Worm (Caenorhabditis elegans) whole organism, L1 larva: ENCODE results near the gene D2096.6.

ENCODE experiments used
- C04F5.9 ChIP-seq: sonication (generic microtip); optimal IDR thresholded peaks from 2 replicates; lab custom pipeline; 2016; ENCODE audit warnings: missing genetic modification characterization, missing compliant biosample characterization
- C34B4.2 ChIP-seq: sonication (generic microtip); optimal IDR thresholded peaks from 2 replicates; lab custom pipeline; 2017; ENCODE audit warnings: mild to moderate bottlenecking, missing genetic modification characterization, missing compliant biosample characterization
- Y116A8C.19 ChIP-seq: sonication (generic microtip); optimal IDR thresholded peaks from 2 replicates; lab custom pipeline; 2016; ENCODE audit warnings: missing compliant biosample characterization, missing genetic modification characterization, borderline replicate concordance
- aha-1 ChIP-seq: fragments of 150-350 bp; optimal IDR thresholded peaks from 2 replicates; lab custom pipeline; 2014; ENCODE audit warnings: missing biosample characterization, missing genetic modification characterization
- alr-1 ChIP-seq: fragments of 200-800 bp; sonication (Bioruptor generic); optimal IDR thresholded peaks from 2 replicates; lab custom pipeline; 2018; ENCODE audit warnings: borderline replicate concordance, mild to moderate bottlenecking, missing genetic modification characterization, missing compliant biosample characterization
- aly-2 ChIP-seq: fragments of 150-350 bp; optimal IDR thresholded peaks from 2 replicates; lab custom pipeline; 2014; ENCODE audit warnings: missing biosample characterization, missing genetic modification characterization
- ama-1 ChIP-seq: fragments of 150-350 bp; optimal IDR thresholded peaks from 2 replicates; lab custom pipeline; 2014
- ceh-8 ChIP-seq: fragments of 200-800 bp; sonication (Bioruptor generic); optimal IDR thresholded peaks from 2 replicates; lab custom pipeline; 2018; ENCODE audit warnings: mild to moderate bottlenecking, missing genetic modification characterization, moderate library complexity, missing compliant biosample characterization
- ceh-90 ChIP-seq: sonication (generic microtip); optimal IDR thresholded peaks from 2 replicates; lab custom pipeline; 2016; ENCODE audit warnings: missing genetic modification characterization, missing compliant biosample characterization
- ces-1 ChIP-seq: fragments of 150-350 bp; optimal IDR thresholded peaks from 2 replicates; lab custom pipeline; 2014; ENCODE audit warnings: missing biosample characterization, missing genetic modification reagents, missing genetic modification characterization
- dpl-1 ChIP-seq, 3 experiments: fragments of 150-350 bp in 2 of 3; sonication (generic microtip) in 1 of 3; optimal IDR thresholded peaks; 2 replicates each; lab custom pipeline; 2014 to 2017; ENCODE audit warnings: missing biosample characterization in 3 of 3, missing genetic modification characterization in 3 of 3, missing genetic modification reagents in 3 of 3
- efl-3 ChIP-seq: fragments of 200-800 bp; sonication (Bioruptor generic); optimal IDR thresholded peaks from 2 replicates; lab custom pipeline; 2018; ENCODE audit warnings: mild to moderate bottlenecking, missing genetic modification characterization, missing compliant biosample characterization
- elt-2 ChIP-seq: sonication (generic microtip); optimal IDR thresholded peaks from 2 replicates; lab custom pipeline; 2016; ENCODE audit warnings: missing genetic modification characterization, mild to moderate bottlenecking, inconsistent platforms, missing compliant biosample characterization, missing genetic modification reagents
- elt-3 ChIP-seq, 6 experiments: fragments of 150-350 bp in 1 of 6; sonication (generic microtip); optimal IDR thresholded peaks; 2 replicates each; lab custom pipeline; 2017 to 2018; ENCODE audit warnings: missing biosample characterization in 6 of 6, missing genetic modification characterization in 6 of 6, inconsistent platforms in 1 of 6
- ets-5 ChIP-seq: fragments of 200-800 bp; sonication (Bioruptor generic); IDR thresholded peaks from 2 replicates; pipeline ENCODE4 v1.3.6; 2022; ENCODE audit warnings: missing genetic modification characterization, missing compliant biosample characterization
- fkh-10 ChIP-seq: sonication (generic microtip); optimal IDR thresholded peaks from 2 replicates; lab custom pipeline; 2017; ENCODE audit warnings: missing biosample characterization, missing genetic modification reagents, missing genetic modification characterization
- fkh-4 ChIP-seq: sonication (generic microtip); optimal IDR thresholded peaks from 2 replicates; lab custom pipeline; 2016; ENCODE audit warnings: missing compliant biosample characterization, missing genetic modification characterization, borderline replicate concordance
- grh-1 ChIP-seq: fragments of 200-800 bp; sonication (Bioruptor generic); IDR thresholded peaks from 2 replicates; pipeline ENCODE4 v1.3.6; 2022; ENCODE audit warnings: missing genetic modification reagents, missing genetic modification characterization, missing compliant biosample characterization
- lin-15B ChIP-seq: fragments of 150-350 bp; sonication (generic microtip); optimal IDR thresholded peaks from 3 replicates; lab custom pipeline; 2014; ENCODE audit warnings: missing biosample characterization, missing genetic modification characterization
- lin-35 ChIP-seq, 2 experiments: fragments of 150-350 bp; optimal IDR thresholded peaks; 2 replicates each; lab custom pipeline; 2014; ENCODE audit warnings: missing biosample characterization in 2 of 2, missing genetic modification characterization in 2 of 2, missing genetic modification reagents in 2 of 2
- lin-39 ChIP-seq: fragments of 150-350 bp; optimal IDR thresholded peaks from 2 replicates; lab custom pipeline; 2014; ENCODE audit warnings: missing biosample characterization, missing genetic modification reagents, missing genetic modification characterization
- lir-3 ChIP-seq: sonication (generic microtip); optimal IDR thresholded peaks from 2 replicates; lab custom pipeline; 2016; ENCODE audit warnings: mild to moderate bottlenecking, missing genetic modification characterization, moderate library complexity, missing compliant biosample characterization; ENCODE audit not compliant: poor library complexity
- lsy-2 ChIP-seq, 2 experiments: fragments of 150-350 bp; optimal IDR thresholded peaks; 2 replicates each; lab custom pipeline; 2014; ENCODE audit warnings: missing biosample characterization in 2 of 2, missing genetic modification characterization in 2 of 2
- mef-2 ChIP-seq: fragments of 150-350 bp; optimal IDR thresholded peaks from 2 replicates; lab custom pipeline; 2014; ENCODE audit warnings: missing biosample characterization, missing genetic modification characterization
- nhr-19 ChIP-seq: fragments of 200-800 bp; sonication (Bioruptor generic); conservative IDR thresholded peaks from 2 replicates; pipeline ENCODE4 v1.3.6; 2022; ENCODE audit warnings: missing genetic modification characterization, missing compliant biosample characterization
- nhr-20 ChIP-seq: sonication (generic microtip); optimal IDR thresholded peaks from 2 replicates; lab custom pipeline; 2016; ENCODE audit warnings: mild to moderate bottlenecking, missing genetic modification characterization, missing compliant biosample characterization
- nhr-237 ChIP-seq: fragments of 150-350 bp; optimal IDR thresholded peaks from 2 replicates; lab custom pipeline; 2014; ENCODE audit warnings: missing biosample characterization, missing genetic modification characterization
- nhr-76 ChIP-seq: sonication (generic microtip); optimal IDR thresholded peaks from 2 replicates; lab custom pipeline; 2017; ENCODE audit warnings: missing biosample characterization, missing genetic modification characterization
- nhr-77 ChIP-seq: fragments of 150-350 bp; optimal IDR thresholded peaks from 2 replicates; lab custom pipeline; 2014; ENCODE audit warnings: missing biosample characterization, missing genetic modification characterization
- nhr-84 ChIP-seq: sonication (generic microtip); optimal IDR thresholded peaks from 2 replicates; lab custom pipeline; 2017; ENCODE audit warnings: missing biosample characterization, missing genetic modification characterization
- nhr-90 ChIP-seq: sonication (generic microtip); optimal IDR thresholded peaks from 2 replicates; lab custom pipeline; 2016; ENCODE audit warnings: mild to moderate bottlenecking, missing genetic modification characterization, missing compliant biosample characterization; ENCODE audit not compliant: poor library complexity
- pax-3 ChIP-seq: fragments of 200-800 bp; sonication (Bioruptor generic); optimal IDR thresholded peaks from 2 replicates; lab custom pipeline; 2018; ENCODE audit warnings: mild to moderate bottlenecking, missing genetic modification characterization, moderate library complexity, missing compliant biosample characterization
- rnt-1 ChIP-seq: sonication (generic microtip); optimal IDR thresholded peaks from 2 replicates; lab custom pipeline; 2016; ENCODE audit warnings: mild to moderate bottlenecking, missing genetic modification characterization, moderate library complexity, missing compliant biosample characterization
- snpc-4 ChIP-seq: fragments of 150-350 bp; optimal IDR thresholded peaks from 2 replicates; lab custom pipeline; 2014; ENCODE audit warnings: missing biosample characterization, missing genetic modification characterization
- sup-37 ChIP-seq: fragments of 200-800 bp; sonication (Bioruptor generic); optimal IDR thresholded peaks from 2 replicates; lab custom pipeline; 2018; ENCODE audit warnings: mild to moderate bottlenecking, missing genetic modification characterization, missing compliant biosample characterization
- unc-62 ChIP-seq: fragments of 150-350 bp; optimal IDR thresholded peaks from 2 replicates; lab custom pipeline; 2014; ENCODE audit warnings: missing biosample characterization, missing genetic modification reagents, missing genetic modification characterization
- unc-98 ChIP-seq: fragments of 200-800 bp; sonication (Bioruptor generic); IDR thresholded peaks from 2 replicates; pipeline ENCODE4 v1.3.6; 2022; ENCODE audit warnings: missing genetic modification characterization, missing compliant biosample characterization
- vab-15 ChIP-seq: sonication (generic microtip); optimal IDR thresholded peaks from 2 replicates; lab custom pipeline; 2017; ENCODE audit warnings: missing genotype, mild to moderate bottlenecking, missing genetic modification characterization, missing compliant biosample characterization
- xbp-1 ChIP-seq: sonication (generic microtip); optimal IDR thresholded peaks from 2 replicates; lab custom pipeline; 2016; ENCODE audit warnings: missing genetic modification characterization, missing compliant biosample characterization
- zip-4 ChIP-seq: fragments of 200-800 bp; sonication (Bioruptor generic); optimal IDR thresholded peaks from 2 replicates; lab custom pipeline; 2018; ENCODE audit warnings: mild to moderate bottlenecking, missing genetic modification characterization, moderate library complexity, missing compliant biosample characterization
- ztf-4 ChIP-seq: fragments of 150-350 bp; optimal IDR thresholded peaks from 2 replicates; lab custom pipeline; 2014; ENCODE audit warnings: missing biosample characterization, missing genetic modification characterization

D2096.6 gene

ce11 chrIV:8375381-8375780, 6.3 kb upstream of the D2096.6 start (continued):
- TF ChIP-seq ceh-90 (tag; lab: Kevin White, UChicago) (no peak), rnt-1 (tag; lab: Kevin White, UChicago) (peak; percentile 82), elt-2 (tag; lab: Kevin White, UChicago) (peak; percentile 50), nhr-90 (peak; percentile 87), ceh-8 (no peak), aha-1 (tag; lab: Kevin White, UChicago) (no peak), fkh-10 (GFP tag; lab: Kevin White, UChicago) (no peak), sup-37 (no peak), fkh-4 (tag; lab: Kevin White, UChicago) (no peak), ztf-4 (peak; percentile 53), unc-98 (GFP tag; lab: Robert Waterston, UW) (no peak), nhr-77 (tag; lab: Kevin White, UChicago) (peak; percentile 83), lir-3 (tag; lab: Kevin White, UChicago) (peak; percentile 61), elt-3 (tag; optimal IDR thresholded peaks at IDR 0.05; lab: Kevin White, UChicago) (peak in 2 of 6 experiments; percentile 52 to 55), ces-1 (GFP tag; lab: Kevin White, UChicago) (no peak), efl-3 (no peak), dpl-1 (GFP tag; optimal IDR thresholded peaks at IDR 0.05; lab: Kevin White, UChicago) (peak; percentile 59 to 67 (median 65)), nhr-20 (tag; lab: Kevin White, UChicago) (peak; percentile 91), nhr-76 (tag; lab: Kevin White, UChicago) (no peak), vab-15 (tag; lab: Kevin White, UChicago) (peak; percentile 59), xbp-1 (tag; lab: Kevin White, UChicago) (peak; percentile 85), lsy-2 (tag; optimal IDR thresholded peaks at IDR 0.05; lab: Kevin White, UChicago) (peak; percentile 77 to 87), nhr-237 (peak; percentile 56), grh-1 (GFP tag; lab: Robert Waterston, UW) (0 out of 2 replicates have a peak, but pooled peaks have one; percentile 11), snpc-4 (tag; lab: Kevin White, UChicago) (peak; percentile 51), C34B4.2 (tag; lab: Kevin White, UChicago) (no peak), zip-4 (peak; percentile 44), C04F5.9 (tag; lab: Kevin White, UChicago) (peak; percentile 6), ama-1 (peak; percentile 88), lin-39 (no peak), lin-15B (peak; percentile 32)
- TF ChIP-seq, all 84 proteins: peak for 55

- TF ChIP-seq fkh-10 (GFP tag; lab: Kevin White, UChicago) (no peak), pax-3 (tag; lab: Kevin White, UChicago) (no peak), ets-5 (GFP tag; lab: Robert Waterston, UW) (no peak), lir-3 (tag; lab: Kevin White, UChicago) (no peak), alr-1 (tag; lab: Kevin White, UChicago) (no peak), Y116A8C.19 (tag; lab: Kevin White, UChicago) (no peak), lin-35 (GFP tag; optimal IDR thresholded peaks at IDR 0.05; lab: Kevin White, UChicago) (no peak), aly-2 (tag; lab: Kevin White, UChicago) (no peak), nhr-19 (GFP tag; lab: Robert Waterston, UW) (no peak), mef-2 (no peak), unc-62 (GFP tag; lab: Kevin White, UChicago) (no peak), nhr-84 (tag; lab: Kevin White, UChicago) (no peak)
Measured at ce11 chrIV:8367887-8368286, 1.1 kb downstream of the D2096.6 start.
